In the genomic region with DNA sequence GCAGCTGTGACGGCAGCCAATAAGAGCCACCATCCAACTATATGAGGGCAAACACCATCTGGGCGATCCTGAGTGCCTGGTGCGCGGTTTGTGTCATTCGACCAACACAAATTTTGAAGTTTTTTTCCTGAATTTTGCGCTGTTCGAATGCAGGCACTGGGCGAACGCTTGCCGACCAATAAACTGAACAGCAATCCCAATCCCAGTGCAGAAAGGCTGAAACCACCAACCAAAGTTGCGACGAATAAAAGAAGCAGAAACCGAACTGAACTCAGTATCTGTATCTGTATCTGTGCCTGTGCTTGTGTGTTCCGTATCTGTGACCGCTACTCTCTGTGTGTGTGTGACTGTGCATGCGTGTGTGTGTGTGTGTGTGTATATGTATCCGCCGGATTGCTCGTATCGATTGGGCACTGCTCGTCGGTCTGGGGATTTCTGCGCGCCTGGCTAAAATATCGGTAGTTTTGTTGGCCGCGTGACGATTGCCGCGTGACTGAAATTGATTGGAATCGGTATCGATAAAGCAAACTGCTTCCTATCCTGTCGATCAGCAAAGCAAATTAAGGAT, we compare ENCODE assay signal across 1 fruit fly cellular context.
TF ChIP-seq lines count a peak whose summit lies in the region.

No protein-coding gene starts in this region.

TF ChIP-seq in whole organism, embryonic, 481 proteins besides CTCF, POLR2A, EP300 and RAD21 (continued from another document):
- TF ChIP-seq Elba2 (GFP tag; optimal IDR thresholded peaks at IDR 0.05; lab: Kevin White, UChicago) (peak; percentile 96), hbn (GFP tag; IDR thresholded peaks at IDR 0.05; lab: Robert Waterston, UW; ENCODE audit: partially characterized antibody) (peak; percentile 69), CG32767 (GFP tag; IDR thresholded peaks at IDR 0.05; lab: Robert Waterston, UW) (peak; percentile 86), Stat92E (GFP tag; optimal IDR thresholded peaks at IDR 0.05; lab: Kevin White, UChicago) (peak in 1 of 3 experiments; percentile 89), D (optimal IDR thresholded peaks at IDR 0.05; lab: Kevin White, UChicago) (peak; percentile 95), D (GFP tag; optimal IDR thresholded peaks at IDR 0.05; lab: Kevin White, UChicago) (no peak), HLHmδ (GFP tag; optimal IDR thresholded peaks at IDR 0.05; lab: Kevin White, UChicago) (peak; percentile 82), Med (GFP tag; lab: Kevin White, UChicago) (peak; percentile 69), br (optimal IDR thresholded peaks at IDR 0.05; lab: Kevin White, UChicago) (no peak), lmd (GFP tag; IDR thresholded peaks at IDR 0.05; lab: Robert Waterston, UW) (no peak), CG17328 (GFP tag; IDR thresholded peaks at IDR 0.05; lab: Robert Waterston, UW) (no peak), Dll (GFP tag; IDR thresholded peaks at IDR 0.05; lab: Robert Waterston, UW; ENCODE audit: partially characterized antibody) (peak; percentile 75; the same call in 3 of the 4 replicates), CG30403 (GFP tag; optimal IDR thresholded peaks at IDR 0.05; lab: Kevin White, UChicago) (no peak), CG42726 (GFP tag; IDR thresholded peaks at IDR 0.05; lab: Robert Waterston, UW; ENCODE audit: partially characterized antibody) (peak; percentile 76), rib (GFP tag; IDR thresholded peaks at IDR 0.05; lab: Robert Waterston, UW) (peak; percentile 89), mirr (GFP tag; optimal IDR thresholded peaks at IDR 0.05; lab: Kevin White, UChicago) (peak; percentile 72), Dref (GFP tag; IDR thresholded peaks at IDR 0.05; lab: Robert Waterston, UW) (peak; percentile 44), Antp (GFP tag; optimal IDR thresholded peaks at IDR 0.05; lab: Kevin White, UChicago) (no peak), CG13287 (GFP tag; IDR thresholded peaks at IDR 0.05; lab: Robert Waterston, UW; ENCODE audit: partially characterized antibody) (peak; percentile 75), pros (GFP tag; optimal IDR thresholded peaks at IDR 0.05; lab: Kevin White, UChicago) (peak; percentile 15), sima (GFP tag; optimal IDR thresholded peaks at IDR 0.05; lab: Kevin White, UChicago) (no peak), Doc3 (GFP tag; IDR thresholded peaks at IDR 0.05; lab: Robert Waterston, UW; ENCODE audit: partially characterized antibody) (peak; percentile 73; the same call in 2 of the 3 replicates), CG7786 (GFP tag; optimal IDR thresholded peaks at IDR 0.05; lab: Kevin White, UChicago) (no peak), CG10543 (GFP tag; optimal IDR thresholded peaks at IDR 0.05; lab: Kevin White, UChicago) (peak; percentile 95), esg (GFP tag; conservative IDR thresholded peaks at IDR 0.05; lab: Robert Waterston, UW) (no peak), NC2β (GFP tag; optimal IDR thresholded peaks at IDR 0.05; lab: Kevin White, UChicago) (no peak), CG1529 (GFP tag; optimal IDR thresholded peaks at IDR 0.05; lab: Kevin White, UChicago) (peak; percentile 27), Sry-δ (GFP tag; optimal IDR thresholded peaks at IDR 0.05; lab: Kevin White, UChicago) (no peak), crol (GFP tag; IDR thresholded peaks at IDR 0.05; lab: Robert Waterston, UW) (peak; percentile 59), zen2 (GFP tag; IDR thresholded peaks at IDR 0.05; lab: Robert Waterston, UW; ENCODE audit: partially characterized antibody) (peak; percentile 76), CG31388 (GFP tag; optimal IDR thresholded peaks at IDR 0.05; lab: Kevin White, UChicago) (no peak), CG7556 (GFP tag; optimal IDR thresholded peaks at IDR 0.05; lab: Kevin White, UChicago) (no peak), Optix (GFP tag; IDR thresholded peaks at IDR 0.05; lab: Robert Waterston, UW) (peak; percentile 57; the same call in 2 of the 3 replicates), pzg (GFP tag; optimal IDR thresholded peaks at IDR 0.05; lab: Kevin White, UChicago) (peak; percentile 13), Rfx (GFP tag; IDR thresholded peaks at IDR 0.05; lab: Robert Waterston, UW) (peak; percentile 4), Dfd (GFP tag; optimal IDR thresholded peaks at IDR 0.05; lab: Kevin White, UChicago) (peak in 1 of 2 experiments; percentile 33), wdn (GFP tag; IDR thresholded peaks at IDR 0.05; lab: Robert Waterston, UW) (no peak), vnd (GFP tag; IDR thresholded peaks at IDR 0.05; lab: Robert Waterston, UW; ENCODE audit: partially characterized antibody) (peak; percentile 65)
